Worm (Caenorhabditis elegans) whole organism, early embryonic: ENCODE data around the gene F49F1.9.

Experiments used
- B0310.2 ChIP-seq: sonication (generic microtip); optimal IDR thresholded peaks from 2 replicates; lab custom pipeline; 2016; ENCODE audit warnings: mild to moderate bottlenecking, missing genetic modification characterization, missing compliant biosample characterization
- F13C5.2 ChIP-seq: sonication (generic microtip); optimal IDR thresholded peaks from 2 replicates; lab custom pipeline; 2017; ENCODE audit warnings: mild to moderate bottlenecking, missing genetic modification characterization, inconsistent platforms, missing compliant biosample characterization
- aly-1 ChIP-seq: sonication (generic microtip); optimal IDR thresholded peaks from 2 replicates; lab custom pipeline; 2016; ENCODE audit warnings: missing genetic modification characterization, missing compliant biosample characterization
- ama-1 ChIP-seq: fragments of 150-350 bp; optimal IDR thresholded peaks from 2 replicates; lab custom pipeline; 2014
- ceh-13 ChIP-seq: fragments of 200-800 bp; sonication (Bioruptor generic); optimal IDR thresholded peaks from 2 replicates; lab custom pipeline; 2018; ENCODE audit warnings: mild to moderate bottlenecking, missing genetic modification characterization, missing compliant biosample characterization
- ceh-36 ChIP-seq: sonication (generic microtip); optimal IDR thresholded peaks from 2 replicates; lab custom pipeline; 2016; ENCODE audit warnings: missing genetic modification characterization, inconsistent platforms, missing compliant biosample characterization
- ets-7 ChIP-seq: sonication (generic microtip); optimal IDR thresholded peaks from 2 replicates; lab custom pipeline; 2016; ENCODE audit warnings: missing genotype, missing genetic modification characterization, missing compliant biosample characterization
- flt-1 ChIP-seq: fragments of 200-800 bp; sonication (Bioruptor generic); IDR thresholded peaks from 2 replicates; pipeline ENCODE4 v1.3.6; 2022; ENCODE audit warnings: missing genetic modification characterization, missing compliant biosample characterization
- hmbx-1 ChIP-seq: sonication (generic microtip); optimal IDR thresholded peaks from 2 replicates; lab custom pipeline; 2016; ENCODE audit warnings: mild to moderate bottlenecking, missing genetic modification characterization, missing compliant biosample characterization
- hmg-4 ChIP-seq: fragments of 200-800 bp; sonication (Bioruptor generic); optimal IDR thresholded peaks from 2 replicates; lab custom pipeline; 2018; ENCODE audit warnings: mild to moderate bottlenecking, missing genetic modification characterization, missing compliant biosample characterization
- hnd-1 ChIP-seq: sonication (generic microtip); optimal IDR thresholded peaks from 2 replicates; lab custom pipeline; 2016; ENCODE audit warnings: missing genetic modification characterization, missing compliant biosample characterization
- pes-1 ChIP-seq: fragments of 200-800 bp; sonication (Bioruptor generic); IDR thresholded peaks from 2 replicates; pipeline ENCODE4 v1.3.6; 2022; ENCODE audit warnings: missing genetic modification reagents, missing genetic modification characterization, missing compliant biosample characterization
- scrt-1 ChIP-seq: fragments of 200-800 bp; sonication (Bioruptor generic); IDR thresholded peaks from 2 replicates; pipeline ENCODE4 v1.3.6; 2022; ENCODE audit warnings: missing genetic modification characterization, missing compliant biosample characterization
- sea-1 ChIP-seq: fragments of 200-800 bp; sonication (Bioruptor generic); conservative IDR thresholded peaks from 2 replicates; pipeline ENCODE4 v1.3.6; 2022; ENCODE audit warnings: missing genetic modification characterization, missing compliant biosample characterization
- tbx-11 ChIP-seq: fragments of 200-800 bp; sonication (Bioruptor generic); IDR thresholded peaks from 2 replicates; pipeline ENCODE4 v1.3.6; 2022; ENCODE audit warnings: missing genetic modification characterization, missing compliant biosample characterization
- tbx-37 ChIP-seq: fragments of 200-800 bp; sonication (Bioruptor generic); conservative IDR thresholded peaks from 2 replicates; pipeline ENCODE4 v1.3.6; 2022; ENCODE audit warnings: missing genetic modification reagents, missing genetic modification characterization, missing compliant biosample characterization
- tra-4 ChIP-seq: sonication (generic microtip); optimal IDR thresholded peaks from 2 replicates; lab custom pipeline; 2017; ENCODE audit warnings: missing genetic modification characterization, missing compliant biosample characterization

Gene F49F1.9

ce11 chrIV:4123083-4123482, 14.3 kb downstream of the F49F1.9 start, which contains the start of gene mul-1:
Gene mul-1, minus strand, starts transcription at chrIV:4123166.
- TF ChIP-seq sea-1 (no peak), tbx-37 (GFP tag; lab: Robert Waterston, UW) (no peak), tbx-11 (GFP tag; lab: Robert Waterston, UW) (no peak), ceh-36 (tag; lab: Kevin White, UChicago) (no peak), B0310.2 (no peak), tra-4 (tag; lab: Kevin White, UChicago) (no peak), ets-7 (tag; lab: Kevin White, UChicago) (no peak), pes-1 (GFP tag; lab: Robert Waterston, UW) (no peak), ama-1 (lab: Kevin White, UChicago) (no peak), hmg-4 (no peak), scrt-1 (no peak), hmbx-1 (tag; lab: Kevin White, UChicago) (no peak), flt-1 (GFP tag; lab: Robert Waterston, UW) (no peak), F13C5.2 (tag; lab: Kevin White, UChicago) (no peak), ceh-13 (GFP tag; lab: Kevin White, UChicago) (no peak), aly-1 (tag; lab: Kevin White, UChicago) (no peak), hnd-1 (tag; lab: Kevin White, UChicago) (no peak)

ce11 chrIV:4121055-4121454, 16.3 kb downstream of the F49F1.9 start:
- TF ChIP-seq ceh-36 (tag; lab: Kevin White, UChicago) (no peak), ets-7 (tag; lab: Kevin White, UChicago) (no peak), pes-1 (GFP tag; lab: Robert Waterston, UW) (no peak), hmg-4 (no peak), ceh-13 (GFP tag; lab: Kevin White, UChicago) (no peak), F13C5.2 (tag; lab: Kevin White, UChicago) (no peak), tra-4 (tag; lab: Kevin White, UChicago) (no peak), tbx-11 (GFP tag; lab: Robert Waterston, UW) (no peak), hnd-1 (tag; lab: Kevin White, UChicago) (no peak), tbx-37 (GFP tag; lab: Robert Waterston, UW) (no peak), hmbx-1 (tag; lab: Kevin White, UChicago) (no peak), flt-1 (GFP tag; lab: Robert Waterston, UW) (no peak), B0310.2 (no peak), sea-1 (no peak), aly-1 (tag; lab: Kevin White, UChicago) (no peak), scrt-1 (no peak), ama-1 (lab: Kevin White, UChicago) (no peak)

ce11 chrIV:4120263-4120662, 17.1 kb downstream of the F49F1.9 start, which contains the start of gene F49F1.5:
Gene F49F1.5, minus strand, starts transcription at chrIV:4120415.
- TF ChIP-seq tbx-11 (GFP tag; lab: Robert Waterston, UW): no peak
- TF ChIP-seq flt-1 (GFP tag; lab: Robert Waterston, UW): no peak
- no peak for TF ChIP-seq aly-1 (tag; lab: Kevin White, UChicago)
- no peak for TF ChIP-seq hmbx-1 (tag; lab: Kevin White, UChicago)
- no peak for TF ChIP-seq hnd-1 (tag; lab: Kevin White, UChicago)
- no peak for TF ChIP-seq tbx-37 (GFP tag; lab: Robert Waterston, UW)
- TF ChIP-seq scrt-1: no peak
- TF ChIP-seq B0310.2: no peak
- TF ChIP-seq pes-1 (GFP tag; lab: Robert Waterston, UW): no peak

- TF ChIP-seq tra-4 (tag; lab: Kevin White, UChicago) (no peak), ceh-36 (tag; lab: Kevin White, UChicago) (no peak), ceh-13 (GFP tag; lab: Kevin White, UChicago) (no peak), ama-1 (lab: Kevin White, UChicago) (no peak), tbx-37 (GFP tag; lab: Robert Waterston, UW) (no peak), flt-1 (GFP tag; lab: Robert Waterston, UW) (no peak), hnd-1 (tag; lab: Kevin White, UChicago) (no peak), pes-1 (GFP tag; lab: Robert Waterston, UW) (no peak), F13C5.2 (tag; lab: Kevin White, UChicago) (no peak), aly-1 (tag; lab: Kevin White, UChicago) (no peak), hmg-4 (no peak), scrt-1 (no peak), sea-1 (no peak), ets-7 (tag; lab: Kevin White, UChicago) (no peak), B0310.2 (no peak)
Observed at ce11 chrIV:4117432-4117831, 19.9 kb downstream of the F49F1.9 start, which contains the start of gene drd-50. Gene drd-50, plus strand, starts transcription at chrIV:4117732.

ce11 chrIV:4115634-4116033, 21.7 kb downstream of the F49F1.9 start, which contains the start of the genes F49F1.4 and F49F1.2:
Gene F49F1.4, minus strand, starts transcription at chrIV:4115734.
Gene F49F1.2, plus strand, starts transcription at chrIV:4115943.
- TF ChIP-seq tbx-37 (GFP tag; lab: Robert Waterston, UW): no peak
- TF ChIP-seq hnd-1 (tag; lab: Kevin White, UChicago): no peak
- TF ChIP-seq ceh-13 (GFP tag; lab: Kevin White, UChicago): no peak
- no peak for TF ChIP-seq aly-1 (tag; lab: Kevin White, UChicago)
- no peak for TF ChIP-seq ama-1 (lab: Kevin White, UChicago)
- TF ChIP-seq scrt-1: no peak
- no peak for TF ChIP-seq tra-4 (tag; lab: Kevin White, UChicago)
- no peak for TF ChIP-seq hmg-4
- TF ChIP-seq B0310.2: no peak
- TF ChIP-seq pes-1 (GFP tag; lab: Robert Waterston, UW): no peak
- TF ChIP-seq sea-1: no peak

ce11 chrIV:4114526-4114925, 22.8 kb downstream of the F49F1.9 start, which contains the start of gene F49F1.15:
Gene F49F1.15, minus strand, starts transcription at chrIV:4114626.
- TF ChIP-seq F13C5.2 (tag; lab: Kevin White, UChicago) (no peak), hmbx-1 (tag; lab: Kevin White, UChicago) (no peak)

- TF ChIP-seq flt-1 (GFP tag; lab: Robert Waterston, UW) (no peak), tbx-37 (GFP tag; lab: Robert Waterston, UW) (no peak), pes-1 (GFP tag; lab: Robert Waterston, UW) (no peak), B0310.2 (no peak), ama-1 (lab: Kevin White, UChicago) (no peak), hnd-1 (tag; lab: Kevin White, UChicago) (no peak), ceh-36 (tag; lab: Kevin White, UChicago) (no peak), tbx-11 (GFP tag; lab: Robert Waterston, UW) (no peak), ceh-13 (GFP tag; lab: Kevin White, UChicago) (no peak), ets-7 (tag; lab: Kevin White, UChicago) (no peak), hmbx-1 (tag; lab: Kevin White, UChicago) (no peak), tra-4 (tag; lab: Kevin White, UChicago) (no peak), hmg-4 (no peak), scrt-1 (no peak), F13C5.2 (tag; lab: Kevin White, UChicago) (no peak), aly-1 (tag; lab: Kevin White, UChicago) (no peak), sea-1 (no peak)
Observed at ce11 chrIV:4112387-4112786, 25.0 kb downstream of the F49F1.9 start, which contains the start of gene F49F1.14. Gene F49F1.14, minus strand, starts transcription at chrIV:4112487.
